Fruit fly (Drosophila melanogaster): ENCODE measurements around the gene Flad2.

The Flad2 gene

DNA sequence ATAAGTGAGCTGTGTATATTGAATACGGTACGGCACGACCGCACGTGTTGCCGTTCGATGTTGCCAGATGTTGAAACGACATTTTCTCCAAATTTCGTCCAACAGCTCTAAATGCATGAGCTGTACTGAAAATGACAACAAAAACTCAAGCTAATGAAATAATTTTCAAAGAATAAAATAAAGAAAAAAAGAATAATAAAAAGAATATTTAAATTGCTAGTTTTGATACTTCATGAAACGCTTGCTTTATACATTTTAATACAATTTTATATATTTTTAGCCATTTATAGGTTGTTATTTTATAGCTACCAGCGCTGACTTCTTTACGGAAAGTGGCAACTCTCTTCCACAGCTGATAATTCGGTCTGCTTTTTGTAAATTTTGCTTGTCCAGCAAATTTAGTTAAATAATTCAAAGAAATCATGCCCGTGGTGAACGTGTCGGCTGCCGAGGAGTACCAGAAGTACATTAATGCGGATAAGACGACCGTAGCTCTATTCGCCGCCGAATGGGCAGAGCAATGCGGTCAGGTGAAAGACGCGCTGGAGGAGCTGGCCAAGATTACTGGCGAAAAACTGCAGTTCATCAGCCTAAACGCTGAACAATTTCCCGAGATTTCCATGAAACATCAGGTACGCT lies 46.1 kb upstream of the Flad2 start, which contains the start of the genes Nnp-1 and Grx3 (continued):
- TF ChIP-seq CG6813 (GFP tag; optimal IDR thresholded peaks at IDR 0.05) (no peak), cad (GFP tag; optimal IDR thresholded peaks at IDR 0.05) (no peak), CG4820 (GFP tag; optimal IDR thresholded peaks at IDR 0.05) (peak; percentile 45), Hand (GFP tag; optimal IDR thresholded peaks at IDR 0.05) (no peak), Ravus (GFP tag; IDR thresholded peaks at IDR 0.05) (no peak), CG43689 (GFP tag; IDR thresholded peaks at IDR 0.05) (no peak), CG5180 (GFP tag; optimal IDR thresholded peaks at IDR 0.05) (peak; percentile 71), Gsc (GFP tag; IDR thresholded peaks at IDR 0.05) (no peak), CG9609 (GFP tag; optimal IDR thresholded peaks at IDR 0.05) (no peak), Hmx (GFP tag; optimal IDR thresholded peaks at IDR 0.05) (no peak), CG15601 (tag; optimal IDR thresholded peaks at IDR 0.05) (no peak), Max (GFP tag; optimal IDR thresholded peaks at IDR 0.05) (peak; percentile 98), Awh (GFP tag; IDR thresholded peaks at IDR 0.05) (no peak), CG14667 (GFP tag; IDR thresholded peaks at IDR 0.05) (no peak), Myb (GFP tag; optimal IDR thresholded peaks at IDR 0.05) (no peak), onecut (GFP tag; IDR thresholded peaks at IDR 0.05) (no peak), CG4424 (GFP tag; optimal IDR thresholded peaks at IDR 0.05) (peak; percentile 59), CrebB (tag; optimal IDR thresholded peaks at IDR 0.05) (no peak), otp (GFP tag; IDR thresholded peaks at IDR 0.05) (no peak), MBD-R2 (GFP tag; IDR thresholded peaks at IDR 0.05) (peak; percentile 57), ase (GFP tag; IDR thresholded peaks at IDR 0.05) (no peak), cato (GFP tag; optimal IDR thresholded peaks at IDR 0.05; ENCODE audit: borderline replicate concordance) (no peak), pita (GFP tag; optimal IDR thresholded peaks at IDR 0.05) (no peak), wor (GFP tag; IDR thresholded peaks at IDR 0.05) (no peak), sob (GFP tag; IDR thresholded peaks at IDR 0.05) (peak; percentile 44; the same call in 1 of the 2 replicates), CG15011 (GFP tag; optimal IDR thresholded peaks at IDR 0.05) (no peak), tap (tag; optimal IDR thresholded peaks at IDR 0.05) (no peak), CG7745 (tag; optimal IDR thresholded peaks at IDR 0.05) (no peak), NfI (GFP tag; optimal IDR thresholded peaks at IDR 0.05) (peak; percentile 59), gsb-n (tag; optimal IDR thresholded peaks at IDR 0.05) (no peak), Meics (GFP tag; optimal IDR thresholded peaks at IDR 0.05) (no peak), nau (GFP tag; optimal IDR thresholded peaks at IDR 0.05) (no peak), Elba2 (GFP tag; optimal IDR thresholded peaks at IDR 0.05) (no peak), Optix (GFP tag; IDR thresholded peaks at IDR 0.05) (no peak), sens (GFP tag) (no peak), salm (tag; optimal IDR thresholded peaks at IDR 0.05) (no peak), aop (GFP tag; IDR thresholded peaks at IDR 0.05) (no peak), HmgD (GFP tag; optimal IDR thresholded peaks at IDR 0.05) (no peak), CG18599 (GFP tag; optimal IDR thresholded peaks at IDR 0.05) (no peak), dysf (GFP tag; IDR thresholded peaks at IDR 0.05) (peak; percentile 46; the same call in 1 of the 3 replicates), CG7928 (GFP tag; optimal IDR thresholded peaks at IDR 0.05) (peak; percentile 44), CG4854 (GFP tag; optimal IDR thresholded peaks at IDR 0.05) (no peak), D19A (tag; optimal IDR thresholded peaks at IDR 0.05) (no peak), Bteb2 (GFP tag; optimal IDR thresholded peaks at IDR 0.05) (no peak), CG6765 (GFP tag; optimal IDR thresholded peaks at IDR 0.05) (no peak), sc (optimal IDR thresholded peaks at IDR 0.05) (no peak), sc (GFP tag; optimal IDR thresholded peaks at IDR 0.05) (no peak), row (GFP tag; IDR thresholded peaks at IDR 0.05) (peak; percentile 92), CG8281 (tag; optimal IDR thresholded peaks at IDR 0.05) (peak; percentile 31), CG9437 (GFP tag; optimal IDR thresholded peaks at IDR 0.05) (peak; percentile 60), Adf1 (GFP tag; IDR thresholded peaks at IDR 0.05) (peak; percentile 44)

All from whole organism, embryonic.